Worm (Caenorhabditis elegans): Measurements from ENCODE around the gene Y57G7A.3.

Gene Y57G7A.3

DNA sequence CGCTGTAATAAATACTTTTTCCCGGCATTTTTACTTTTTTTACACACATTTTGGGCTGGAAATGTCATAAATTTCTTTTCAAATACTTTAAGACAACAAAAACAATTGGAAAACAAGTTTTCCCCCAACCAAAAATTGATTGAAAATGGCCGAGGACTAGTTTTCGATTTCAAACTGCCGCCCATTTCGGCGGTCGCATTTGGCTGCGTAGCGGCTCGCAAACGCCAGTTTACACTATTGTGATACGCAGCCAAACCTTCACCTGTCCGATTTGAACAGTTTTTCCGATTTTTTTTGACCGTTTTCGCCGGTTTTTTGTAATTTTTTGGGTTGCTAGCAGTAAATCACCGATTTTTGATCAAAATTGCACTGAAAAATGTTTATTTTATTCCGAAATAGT, 34.8 kb downstream of the Y57G7A.3 start (continued):
- TF ChIP-seq ceh-20 (GFP tag; IDR thresholded peaks at IDR 0.05) (peak; percentile 97), snpc-4 (tag; optimal IDR thresholded peaks at IDR 0.05) (peak; percentile 20), ceh-62 (tag; optimal IDR thresholded peaks at IDR 0.05) (no peak), set-16 (GFP tag; IDR thresholded peaks at IDR 0.05) (peak; percentile 53; the same call in 1 of the 2 replicates), arid-1 (GFP tag; conservative IDR thresholded peaks at IDR 0.05) (peak; percentile 93), lin-29 (GFP tag; IDR thresholded peaks at IDR 0.05) (peak; percentile 85), mxl-3 (GFP tag; optimal IDR thresholded peaks at IDR 0.05) (peak; percentile 86), ztf-11 (tag; optimal IDR thresholded peaks at IDR 0.05) (no peak), lin-39 (tag; optimal IDR thresholded peaks at IDR 0.05) (no peak), Y5F2A.4 (GFP tag; optimal IDR thresholded peaks at IDR 0.05) (peak; percentile 56), nhr-11 (tag; optimal IDR thresholded peaks at IDR 0.05) (peak; percentile 92), ces-1 (GFP tag; optimal IDR thresholded peaks at IDR 0.05) (no peak), sdz-12 (GFP tag; optimal IDR thresholded peaks at IDR 0.05) (peak; percentile 88), fos-1 (tag; optimal IDR thresholded peaks at IDR 0.05) (no peak), daf-19 (GFP tag; conservative IDR thresholded peaks at IDR 0.05) (no peak), mdl-1 (tag; optimal IDR thresholded peaks at IDR 0.05) (peak; percentile 19 to 67), F37D6.2 (tag; optimal IDR thresholded peaks at IDR 0.05) (peak; percentile 90), attf-4 (tag; optimal IDR thresholded peaks at IDR 0.05) (no peak), hif-1 (tag; optimal IDR thresholded peaks at IDR 0.05) (peak; percentile 64 to 93), dve-1 (tag; optimal IDR thresholded peaks at IDR 0.05; ENCODE audit: insufficient read depth) (peak; percentile 99), ZK546.5 (tag; optimal IDR thresholded peaks at IDR 0.05) (peak; percentile 89 to 98), F44E2.7 (GFP tag; IDR thresholded peaks at IDR 0.05) (no peak), nhr-41 (GFP tag; IDR thresholded peaks at IDR 0.05) (0 out of 2 replicates have a peak, but pooled peaks have one; percentile 59), ceh-28 (tag; optimal IDR thresholded peaks at IDR 0.05) (no peak), zip-2 (tag; optimal IDR thresholded peaks at IDR 0.05) (peak; percentile 77), aly-2 (tag; optimal IDR thresholded peaks at IDR 0.05) (peak; percentile 21), nhr-25 (tag; optimal IDR thresholded peaks at IDR 0.05; ENCODE audit: borderline replicate concordance, insufficient read depth) (peak; percentile 93), lir-3 (tag; optimal IDR thresholded peaks at IDR 0.05) (peak; percentile 1), ceh-44 (GFP tag; IDR thresholded peaks at IDR 0.05) (peak; percentile 81), mes-2 (tag; optimal IDR thresholded peaks at IDR 0.05; ENCODE audit: poor library complexity, severe bottlenecking) (peak; percentile 98), nhr-28 (tag; optimal IDR thresholded peaks at IDR 0.05) (peak; percentile 95), cey-2 (tag; optimal IDR thresholded peaks at IDR 0.05; ENCODE audit: borderline replicate concordance, insufficient read depth) (no peak), unc-130 (GFP tag; optimal IDR thresholded peaks at IDR 0.05) (peak; percentile 95), zip-11 (GFP tag; IDR thresholded peaks at IDR 0.05) (peak; percentile 47; the same call in 1 of the 2 replicates), snpc-1.2 (GFP tag; IDR thresholded peaks at IDR 0.05) (peak; percentile 80), gei-8 (GFP tag; optimal IDR thresholded peaks at IDR 0.05) (peak; percentile 69), dmd-8 (GFP tag; IDR thresholded peaks at IDR 0.05) (peak; percentile 50; the same call in 1 of the 2 replicates), vab-7 (GFP tag; IDR thresholded peaks at IDR 0.05) (peak; percentile 92), spr-1 (tag; optimal IDR thresholded peaks at IDR 0.05) (peak; percentile 93), lsy-2 (tag; optimal IDR thresholded peaks at IDR 0.05) (peak; percentile 83 to 97), hlh-11 (tag; optimal IDR thresholded peaks at IDR 0.05) (peak; percentile 97), egl-43 (GFP tag; IDR thresholded peaks at IDR 0.05) (peak; percentile 92), madf-9 (GFP tag; conservative IDR thresholded peaks at IDR 0.05) (peak; percentile 95), pha-4 (GFP tag; IDR thresholded peaks at IDR 0.05) (peak; percentile 95), pha-4 (tag; optimal IDR thresholded peaks at IDR 0.05) (peak; percentile 7), nhr-76 (tag; optimal IDR thresholded peaks at IDR 0.05) (peak; percentile 65), ctbp-1 (GFP tag; IDR thresholded peaks at IDR 0.05) (peak; percentile 88), mxl-2 (GFP tag; conservative IDR thresholded peaks at IDR 0.05) (0 out of 2 replicates have a peak, but pooled peaks have one; percentile 46), nhr-102 (tag; optimal IDR thresholded peaks at IDR 0.05) (peak; percentile 94), fkh-10 (GFP tag; optimal IDR thresholded peaks at IDR 0.05) (peak; percentile 78)

All from whole organism, L4 larva.